Worm (Caenorhabditis elegans) whole organism, L4/young adult: Measurements from ENCODE around the gene H10E21.5.

Experiments used
- W03F9.2 ChIP-seq: fragments of 150-350 bp; optimal IDR thresholded peaks from 2 replicates; lab custom pipeline; 2014; ENCODE audit warnings: missing biosample characterization, missing genetic modification characterization
- dao-5 ChIP-seq: sonication (generic microtip); optimal IDR thresholded peaks from 2 replicates; lab custom pipeline; 2016; ENCODE audit warnings: missing genotype, missing genetic modification characterization, moderate library complexity, missing compliant biosample characterization
- him-1 ChIP-seq: sonication (generic microtip); optimal IDR thresholded peaks from 2 replicates; lab custom pipeline; 2016; ENCODE audit warnings: missing genotype, missing genetic modification reagents, missing genetic modification characterization, missing compliant biosample characterization

- no peak for TF ChIP-seq W03F9.2
- TF ChIP-seq him-1 (tag; lab: Kevin White, UChicago) = no peak
- no peak for TF ChIP-seq dao-5 (tag; lab: Kevin White, UChicago)
Observed at ce11 chrIII:69652-70051, 45.9 kb upstream of the H10E21.5 start, which contains the start of gene spt-4.
